Fruit fly (Drosophila melanogaster) Kc167 (cell line): ENCODE measurements around the gene Hrd3.

Experiments
- Myc ChIP-seq: fragments of >200 bp; optimal IDR thresholded peaks from 2 replicates; lab custom pipeline; 2017; ENCODE audit warnings: missing external identifiers
- Sin3A ChIP-seq: fragments of >200 bp; optimal IDR thresholded peaks from 2 replicates; lab custom pipeline; 2018; ENCODE audit warnings: missing external identifiers
- h ChIP-seq: fragments of >200 bp; optimal IDR thresholded peaks from 3 replicates; lab custom pipeline; 2018; ENCODE audit warnings: missing external identifiers
- insv ChIP-seq: fragments of >200 bp; optimal IDR thresholded peaks from 3 replicates; lab custom pipeline; 2018; ENCODE audit warnings: missing external identifiers
- psq ChIP-seq: fragments of >200 bp; optimal IDR thresholded peaks from 2 replicates; lab custom pipeline; 2017; ENCODE audit warnings: missing external identifiers
- ttk ChIP-seq: sonication (Bioruptor generic); optimal IDR thresholded peaks from 2 replicates; lab custom pipeline; 2017; ENCODE audit warnings: missing external identifiers

Hrd3 gene

DNA sequence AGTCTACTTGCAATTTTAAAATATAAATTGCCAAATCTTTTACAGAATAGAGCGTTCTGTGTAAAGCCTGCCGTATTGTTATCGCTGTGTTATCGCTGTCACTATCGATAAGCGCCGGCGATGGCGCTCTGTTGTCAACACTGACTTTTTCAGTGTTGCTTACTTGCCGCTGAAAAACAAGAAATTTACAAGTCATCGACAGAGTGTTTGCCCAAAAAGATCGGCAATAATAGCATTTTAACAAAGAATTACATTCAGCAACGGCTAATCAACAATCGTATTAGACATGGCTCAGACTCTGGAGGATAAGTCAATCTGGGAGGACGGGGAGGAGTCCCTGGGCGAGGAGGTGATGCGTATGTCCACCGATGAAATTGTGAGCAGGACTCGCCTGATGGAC is 5.6 kb downstream of the Hrd3 start, which contains the start of the genes RanBP3 and Rpt5:
Gene RanBP3 (minus strand): TSS at position 107 of the 400 bp plus-strand sequence.
Gene Rpt5 (plus strand): TSS at position 149 of the 400 bp plus-strand sequence.
- TF ChIP-seq Myc (lab: Kevin White, UChicago) (no peak), h (lab: Kevin White, UChicago) (no peak), ttk (lab: Kevin White, UChicago) (no peak), insv (lab: Kevin White, UChicago) (no peak), Sin3A (lab: Kevin White, UChicago) (no peak), psq (lab: Kevin White, UChicago) (no peak)

DNA sequence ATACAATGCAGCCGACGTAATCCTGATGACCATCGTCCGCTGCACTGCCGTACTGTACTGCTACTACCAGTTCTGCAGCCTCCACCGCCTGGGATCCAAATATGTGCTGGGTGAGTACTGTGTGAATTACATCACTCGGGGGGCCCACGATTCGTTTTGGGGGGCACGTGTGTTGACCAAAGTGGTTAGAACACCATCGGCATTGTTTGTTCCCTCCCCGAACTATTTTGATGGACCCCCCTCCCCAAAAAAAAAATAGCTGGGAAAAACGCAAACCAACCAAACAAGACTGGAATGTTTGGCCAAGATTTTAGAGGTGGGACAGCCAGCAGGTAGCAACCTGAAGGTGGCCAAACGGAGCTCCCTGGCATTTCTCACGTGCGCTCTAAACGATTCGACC is 10.9 kb downstream of the Hrd3 start:
- TF ChIP-seq ttk (lab: Kevin White, UChicago), result no peak
- no peak for TF ChIP-seq h (lab: Kevin White, UChicago)
- TF ChIP-seq Myc (lab: Kevin White, UChicago), result no peak
- no peak for TF ChIP-seq psq (lab: Kevin White, UChicago)
- no peak for TF ChIP-seq Sin3A (lab: Kevin White, UChicago)
- TF ChIP-seq insv (lab: Kevin White, UChicago), result no peak

DNA sequence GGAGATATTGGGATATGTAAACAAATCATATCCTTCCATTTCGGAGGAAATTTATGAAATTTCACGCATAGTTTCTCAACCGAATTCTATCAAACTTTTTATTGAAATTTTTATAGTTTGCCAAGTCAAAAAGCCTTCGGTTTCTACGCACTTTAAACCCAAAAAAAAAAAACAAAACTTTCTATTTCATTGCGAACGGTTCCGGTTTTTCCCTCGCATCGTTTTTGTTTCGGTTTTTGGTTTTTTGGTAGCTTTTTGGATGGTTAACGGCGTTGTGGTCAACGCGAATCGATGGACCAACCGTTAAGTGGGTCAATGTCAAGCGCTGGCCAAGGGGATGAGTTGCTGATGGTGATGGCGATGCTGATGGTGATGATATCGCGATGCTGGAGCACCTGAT is 17.4 kb downstream of the Hrd3 start:
- no peak for TF ChIP-seq h (lab: Kevin White, UChicago)

DNA sequence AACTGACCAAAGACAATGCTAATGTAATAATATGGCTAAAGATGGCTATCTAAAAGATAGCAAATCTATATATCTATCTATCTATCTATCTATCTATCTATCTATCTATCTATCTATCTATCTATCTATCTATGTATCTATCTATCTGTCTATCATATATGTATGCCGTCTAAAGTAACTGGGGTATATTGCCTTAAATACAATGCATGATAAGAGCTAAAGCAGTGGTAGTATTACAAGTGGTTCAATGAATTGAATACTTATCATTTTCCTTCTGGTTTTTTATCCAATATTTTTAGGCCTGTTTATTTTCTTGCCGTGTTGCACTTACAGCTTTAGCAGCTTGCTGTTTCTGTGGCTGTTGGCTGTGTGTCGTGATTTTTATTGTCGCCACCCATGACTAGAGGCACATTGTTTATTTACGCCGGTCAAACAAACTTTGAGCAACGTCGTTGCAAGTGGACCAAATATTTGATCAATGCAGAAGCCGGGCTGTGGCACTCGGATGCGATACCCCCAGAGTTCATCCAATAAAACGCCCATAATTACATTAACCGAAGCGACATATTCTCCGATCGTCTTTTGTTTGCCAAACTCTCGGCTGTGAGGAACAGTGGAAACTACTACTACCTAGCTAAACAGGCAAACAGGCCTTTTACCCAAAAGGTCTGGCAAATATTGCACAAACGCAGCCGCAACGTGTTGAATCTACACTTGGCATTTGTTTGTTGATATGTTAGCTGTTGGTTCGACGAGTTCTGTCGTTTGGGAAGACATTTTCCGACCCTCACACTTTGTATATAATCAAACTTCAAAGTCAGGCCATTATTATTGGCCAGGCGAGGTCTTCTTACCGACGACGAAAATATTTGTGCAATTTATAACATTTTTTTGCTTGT is 20.4 kb downstream of the Hrd3 start:
- TF ChIP-seq insv (lab: Kevin White, UChicago), result no peak

DNA sequence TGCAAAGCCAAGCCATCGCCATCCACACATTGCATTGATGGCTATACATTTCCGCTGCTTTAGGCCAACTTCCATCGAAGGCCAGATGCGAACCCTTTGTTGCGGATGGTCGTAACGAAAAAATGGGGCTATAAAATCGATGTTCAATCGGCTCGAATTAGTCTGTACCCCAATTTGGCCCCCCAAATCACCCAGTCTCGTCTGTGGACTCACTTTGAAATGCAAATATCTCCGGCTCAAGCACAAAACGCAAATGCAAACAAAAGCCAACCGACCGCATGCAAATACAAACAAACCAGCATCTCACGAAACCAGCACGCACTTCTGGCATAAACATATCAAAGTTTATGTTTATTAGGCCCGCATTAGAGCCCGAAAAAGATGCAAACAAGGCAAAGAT is 22.0 kb downstream of the Hrd3 start:
- TF ChIP-seq insv (lab: Kevin White, UChicago) (no peak), Sin3A (lab: Kevin White, UChicago) (no peak), psq (lab: Kevin White, UChicago) (no peak), Myc (lab: Kevin White, UChicago) (no peak), h (lab: Kevin White, UChicago) (no peak), ttk (lab: Kevin White, UChicago) (no peak)

DNA sequence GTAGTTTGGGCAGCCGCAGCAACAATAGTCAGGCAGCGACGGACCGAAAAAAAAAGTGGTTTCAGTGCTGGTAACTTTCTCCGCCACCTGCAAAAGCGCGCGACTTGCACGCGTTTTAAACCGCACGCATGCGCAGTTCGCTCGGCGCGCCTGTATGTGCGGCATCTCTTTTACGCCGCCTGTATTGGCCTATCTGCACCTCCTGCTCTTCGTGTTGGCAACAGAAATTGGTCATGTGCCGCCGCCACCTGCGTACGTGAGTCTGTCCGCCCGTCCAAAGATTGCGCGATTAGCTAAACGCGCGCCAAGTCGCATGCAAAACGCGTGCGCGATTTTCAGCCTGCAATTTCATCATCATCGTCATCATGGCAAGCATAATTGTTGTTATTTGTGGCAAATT is 22.7 kb downstream of the Hrd3 start:
- TF ChIP-seq Myc (lab: Kevin White, UChicago), result no peak
- no peak for TF ChIP-seq ttk (lab: Kevin White, UChicago)
- no peak for TF ChIP-seq psq (lab: Kevin White, UChicago)
- TF ChIP-seq insv (lab: Kevin White, UChicago), result no peak
- no peak for TF ChIP-seq h (lab: Kevin White, UChicago)
- no peak for TF ChIP-seq Sin3A (lab: Kevin White, UChicago)

DNA sequence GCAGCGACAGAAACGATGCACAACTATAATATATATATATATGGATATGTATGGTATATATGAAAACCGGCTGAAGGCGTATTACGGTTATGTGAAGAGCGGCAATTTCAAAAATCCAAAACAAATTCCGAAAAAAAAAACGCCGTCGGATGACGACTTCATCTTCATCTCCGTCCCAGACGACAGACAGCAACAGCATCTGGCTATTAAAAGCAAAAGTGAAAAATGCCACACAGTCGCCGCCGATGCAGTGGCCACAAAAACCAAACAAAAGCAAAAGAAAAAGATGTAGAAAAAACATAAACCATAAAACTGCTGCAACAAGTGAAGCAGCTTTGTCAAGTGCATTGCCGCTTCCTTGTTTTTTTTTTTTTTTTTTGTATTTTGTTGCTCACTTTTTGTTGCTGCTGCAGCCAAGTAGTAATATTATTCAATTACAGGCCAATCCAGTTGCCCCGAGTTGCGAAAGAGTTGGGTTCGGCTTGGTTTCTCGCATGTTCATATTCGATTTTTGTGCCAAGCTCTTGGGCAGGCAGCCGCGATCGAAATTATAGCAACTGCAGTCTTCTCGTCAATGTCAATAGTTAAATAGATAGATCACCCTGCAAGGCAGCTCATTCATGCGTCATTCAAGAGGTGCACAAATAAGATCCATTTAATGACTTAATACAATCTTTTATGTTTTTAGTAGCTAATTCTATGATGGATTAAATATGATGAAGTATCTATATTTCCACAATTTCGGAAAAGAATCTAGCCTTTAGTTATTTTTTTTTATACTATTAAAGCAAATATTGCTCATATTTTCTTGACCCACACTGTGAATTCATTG is 23.6 kb downstream of the Hrd3 start:
- TF ChIP-seq insv (lab: Kevin White, UChicago) (no peak), psq (lab: Kevin White, UChicago) (no peak), Sin3A (lab: Kevin White, UChicago) (no peak), ttk (lab: Kevin White, UChicago) (no peak), Myc (lab: Kevin White, UChicago) (no peak), h (lab: Kevin White, UChicago) (no peak)

DNA sequence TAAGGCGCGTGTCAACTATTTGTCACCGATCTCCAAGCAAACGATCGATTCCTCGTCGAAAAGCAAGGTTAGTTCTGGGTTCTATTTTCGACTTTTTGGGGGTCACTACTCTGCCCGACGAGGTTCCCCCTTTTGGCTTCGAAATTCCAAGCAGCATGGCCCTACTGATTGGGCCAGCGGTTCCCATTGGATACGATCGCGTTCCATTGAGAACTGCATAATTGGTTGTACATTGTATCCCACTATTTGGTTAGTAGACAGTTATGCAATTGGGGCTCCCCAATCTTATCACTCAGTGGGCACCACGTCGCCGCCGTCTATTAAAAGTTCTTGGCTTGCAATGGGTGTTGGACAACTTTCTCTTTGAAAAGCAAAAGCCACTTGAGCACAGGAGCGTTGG is 24.6 kb downstream of the Hrd3 start:
- TF ChIP-seq insv (lab: Kevin White, UChicago), result no peak
- no peak for TF ChIP-seq Myc (lab: Kevin White, UChicago)
- TF ChIP-seq h (lab: Kevin White, UChicago), result no peak
- no peak for TF ChIP-seq psq (lab: Kevin White, UChicago)
- no peak for TF ChIP-seq Sin3A (lab: Kevin White, UChicago)
- no peak for TF ChIP-seq ttk (lab: Kevin White, UChicago)

DNA sequence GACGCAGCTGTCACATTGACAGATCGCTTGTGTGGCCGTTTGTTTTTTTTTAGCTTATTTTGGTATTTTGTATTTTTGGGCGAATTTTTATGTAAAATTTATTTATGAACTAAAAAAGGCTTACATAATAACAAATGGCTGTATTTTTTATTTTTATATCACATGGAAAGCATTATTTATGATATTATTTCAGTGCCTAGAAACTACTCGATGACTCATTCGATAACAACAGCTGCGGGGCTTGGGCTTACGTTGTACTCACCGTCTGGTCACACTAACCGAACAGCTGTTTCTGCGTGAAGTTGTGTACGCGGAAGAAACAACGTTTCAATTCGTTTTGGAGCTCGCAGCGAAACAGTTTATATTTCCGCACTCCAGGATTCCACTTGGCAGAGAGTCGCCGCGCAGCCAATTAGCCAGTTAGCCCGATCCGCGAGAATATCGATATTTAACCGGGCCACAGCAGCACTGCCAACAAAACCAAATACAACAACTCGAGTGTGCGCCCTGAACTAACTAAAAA is 25.3 kb downstream of the Hrd3 start, which contains the start of the genes Hmgcr and Rpn9:
Gene Hmgcr (plus strand): TSS at position 335 of the 523 bp plus-strand sequence.
Gene Rpn9 (minus strand): TSS at position 473 of the 523 bp plus-strand sequence.
- peak; percentile 83 for TF ChIP-seq psq (lab: Kevin White, UChicago)
- TF ChIP-seq Myc (lab: Kevin White, UChicago), result no peak

DNA sequence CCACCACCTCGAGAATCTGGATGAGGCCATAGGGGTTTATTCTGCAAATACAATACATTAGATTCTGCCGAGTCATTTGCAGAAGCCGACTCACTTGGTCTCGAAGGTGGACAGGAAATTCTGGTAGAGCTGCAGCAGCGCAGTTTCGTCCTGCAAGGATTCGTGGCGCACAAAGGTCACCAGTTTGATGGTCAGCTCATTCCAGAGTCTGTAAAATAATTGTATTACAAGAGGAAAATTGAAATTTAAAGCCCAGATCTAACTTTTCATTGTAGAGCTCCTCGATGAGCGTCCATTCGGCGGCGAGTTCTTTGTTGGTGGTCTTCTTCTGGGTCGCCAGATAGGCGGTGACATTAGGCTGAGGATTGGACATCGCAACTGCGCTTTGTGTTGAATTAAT is 25.8 kb downstream of the Hrd3 start:
- TF ChIP-seq Myc (lab: Kevin White, UChicago) (no peak), psq (lab: Kevin White, UChicago) (no peak), Sin3A (lab: Kevin White, UChicago) (no peak)

DNA sequence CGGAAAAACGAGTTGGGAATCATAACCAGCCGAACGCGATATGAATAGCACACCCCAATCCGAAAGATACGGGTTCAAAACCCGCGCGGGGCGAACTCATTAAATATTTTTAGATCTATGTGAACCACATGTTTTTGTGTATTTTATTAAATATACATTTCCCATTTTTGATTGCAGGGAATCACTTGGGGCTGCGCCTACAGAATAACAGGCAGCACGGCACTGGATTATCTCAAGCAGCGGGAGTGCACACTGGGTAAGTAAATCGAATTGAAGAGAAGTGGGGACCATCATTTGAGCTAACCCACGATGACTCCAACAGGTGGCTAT is 27.9 kb downstream of the Hrd3 start:
- TF ChIP-seq Myc (lab: Kevin White, UChicago) (no peak), h (lab: Kevin White, UChicago) (no peak), psq (lab: Kevin White, UChicago) (no peak), ttk (lab: Kevin White, UChicago) (no peak), insv (lab: Kevin White, UChicago) (no peak), Sin3A (lab: Kevin White, UChicago) (no peak)
